Worm (Caenorhabditis elegans) whole organism, late embryonic: ENCODE results near the gene F16G10.8.

ENCODE experiments used
- C08G9.2 ChIP-seq: sonication (generic microtip); optimal IDR thresholded peaks from 2 replicates; lab custom pipeline; 2016; ENCODE audit warnings: mild to moderate bottlenecking, missing genetic modification characterization, moderate library complexity, missing compliant biosample characterization
- C38D4.7 ChIP-seq: fragments of 200-800 bp; sonication (Bioruptor generic); optimal IDR thresholded peaks from 2 replicates; lab custom pipeline; 2018; ENCODE audit warnings: mild to moderate bottlenecking, missing genetic modification characterization, moderate library complexity, missing compliant biosample characterization
- K02D7.2 ChIP-seq: sonication (generic microtip); optimal IDR thresholded peaks from 2 replicates; lab custom pipeline; 2017; ENCODE audit warnings: mild to moderate bottlenecking, missing genetic modification characterization, missing compliant biosample characterization
- K09A11.1 ChIP-seq: sonication (generic microtip); optimal IDR thresholded peaks from 2 replicates; lab custom pipeline; 2017; ENCODE audit warnings: antibody characterized with exemption, mild to moderate bottlenecking, missing genetic modification characterization, missing compliant biosample characterization; ENCODE audit not compliant: insufficient read depth
- T23F11.4 ChIP-seq: fragments of 200-800 bp; sonication (Bioruptor generic); optimal IDR thresholded peaks from 2 replicates; lab custom pipeline; 2018; ENCODE audit warnings: mild to moderate bottlenecking, missing genetic modification characterization, missing compliant biosample characterization
- Y22D7AL.16 ChIP-seq: sonication (generic microtip); optimal IDR thresholded peaks from 2 replicates; lab custom pipeline; 2016; ENCODE audit warnings: missing genetic modification characterization, missing compliant biosample characterization
- ceh-18 ChIP-seq: sonication (generic microtip); optimal IDR thresholded peaks from 2 replicates; lab custom pipeline; 2016; ENCODE audit warnings: missing genetic modification characterization, missing compliant biosample characterization
- ceh-22 ChIP-seq: sonication (generic microtip); optimal IDR thresholded peaks from 2 replicates; lab custom pipeline; 2017; ENCODE audit warnings: missing biosample characterization, missing genetic modification characterization
- ceh-30 ChIP-seq: fragments of 150-350 bp; optimal IDR thresholded peaks from 2 replicates; lab custom pipeline; 2014; ENCODE audit warnings: missing biosample characterization, missing genetic modification characterization
- ceh-34 ChIP-seq: sonication (generic microtip); optimal IDR thresholded peaks from 2 replicates; lab custom pipeline; 2016; ENCODE audit warnings: mild to moderate bottlenecking, missing genetic modification characterization, missing compliant biosample characterization
- ceh-48 ChIP-seq: sonication (generic microtip); optimal IDR thresholded peaks from 2 replicates; lab custom pipeline; 2016; ENCODE audit warnings: missing genetic modification characterization, inconsistent platforms, missing compliant biosample characterization
- ceh-9 ChIP-seq: sonication (generic microtip); optimal IDR thresholded peaks from 2 replicates; lab custom pipeline; 2016; ENCODE audit warnings: mild to moderate bottlenecking, missing genetic modification characterization, inconsistent platforms, missing compliant biosample characterization
- dmd-4 ChIP-seq: sonication (generic microtip); optimal IDR thresholded peaks from 2 replicates; lab custom pipeline; 2016; ENCODE audit warnings: borderline replicate concordance, missing genetic modification characterization, missing compliant biosample characterization
- elt-2 ChIP-seq: sonication (generic microtip); optimal IDR thresholded peaks from 2 replicates; lab custom pipeline; 2016; ENCODE audit warnings: missing genetic modification reagents, missing genetic modification characterization, missing compliant biosample characterization
- ets-4 ChIP-seq: sonication (generic microtip); optimal IDR thresholded peaks from 2 replicates; lab custom pipeline; 2016; ENCODE audit warnings: missing genetic modification characterization, missing compliant biosample characterization
- fax-1 ChIP-seq: sonication (generic microtip); optimal IDR thresholded peaks from 2 replicates; lab custom pipeline; 2016; ENCODE audit warnings: missing genotype, missing genetic modification characterization, missing compliant biosample characterization
- hlh-13 ChIP-seq: fragments of 200-800 bp; sonication (Bioruptor generic); optimal IDR thresholded peaks from 2 replicates; lab custom pipeline; 2018; ENCODE audit warnings: mild to moderate bottlenecking, missing genetic modification characterization, missing compliant biosample characterization
- hlh-15 ChIP-seq: sonication (generic microtip); optimal IDR thresholded peaks from 2 replicates; lab custom pipeline; 2016; ENCODE audit warnings: missing genetic modification characterization, missing compliant biosample characterization
- lim-6 ChIP-seq: sonication (generic microtip); optimal IDR thresholded peaks from 2 replicates; lab custom pipeline; 2016; ENCODE audit warnings: missing genetic modification characterization, missing compliant biosample characterization
- lin-11 ChIP-seq: fragments of 200-800 bp; sonication (Bioruptor generic); optimal IDR thresholded peaks from 2 replicates; lab custom pipeline; 2018; ENCODE audit warnings: mild to moderate bottlenecking, missing genetic modification characterization, missing compliant biosample characterization
- madf-2 ChIP-seq: sonication (generic microtip); optimal IDR thresholded peaks from 2 replicates; lab custom pipeline; 2017; ENCODE audit warnings: missing genetic modification characterization, missing compliant biosample characterization
- mec-3 ChIP-seq: sonication (generic microtip); optimal IDR thresholded peaks from 2 replicates; lab custom pipeline; 2016; ENCODE audit warnings: borderline replicate concordance, missing genetic modification characterization, missing compliant biosample characterization
- nhr-232 ChIP-seq: sonication (generic microtip); optimal IDR thresholded peaks from 2 replicates; lab custom pipeline; 2016; ENCODE audit warnings: missing genetic modification characterization, missing compliant biosample characterization
- pha-4 ChIP-seq: fragments of 150-350 bp; optimal IDR thresholded peaks from 2 replicates; lab custom pipeline; 2018; ENCODE audit warnings: missing biosample characterization, missing genetic modification reagents, missing genetic modification characterization
- pros-1 ChIP-seq: fragments of 150-350 bp; optimal IDR thresholded peaks from 2 replicates; lab custom pipeline; 2014; ENCODE audit warnings: missing biosample characterization, missing genetic modification reagents, missing genetic modification characterization
- ref-2 ChIP-seq: sonication (generic microtip); optimal IDR thresholded peaks from 2 replicates; lab custom pipeline; 2016; ENCODE audit warnings: missing genetic modification characterization, missing compliant biosample characterization
- rnt-1 ChIP-seq: sonication (generic microtip); optimal IDR thresholded peaks from 2 replicates; lab custom pipeline; 2016; ENCODE audit warnings: missing genetic modification characterization, missing compliant biosample characterization
- sdc-2 ChIP-seq: sonication (generic microtip); optimal IDR thresholded peaks from 2 replicates; lab custom pipeline; 2016; ENCODE audit warnings: missing genotype, missing genetic modification characterization, missing compliant biosample characterization
- syd-9 ChIP-seq: sonication (generic microtip); optimal IDR thresholded peaks from 2 replicates; lab custom pipeline; 2016; ENCODE audit warnings: mild to moderate bottlenecking, missing genetic modification characterization, moderate library complexity, missing compliant biosample characterization
- tbx-2 ChIP-seq: sonication (generic microtip); optimal IDR thresholded peaks from 2 replicates; lab custom pipeline; 2016; ENCODE audit warnings: missing genetic modification characterization, missing compliant biosample characterization
- tbx-7 ChIP-seq: sonication (generic microtip); optimal IDR thresholded peaks from 2 replicates; lab custom pipeline; 2016; ENCODE audit warnings: missing genotype, missing genetic modification characterization, missing compliant biosample characterization
- ttx-3 ChIP-seq: sonication (generic microtip); optimal IDR thresholded peaks from 2 replicates; lab custom pipeline; 2016; ENCODE audit warnings: missing genetic modification reagents, missing genetic modification characterization, missing compliant biosample characterization
- unc-3 ChIP-seq, 2 experiments: fragments of 200-800 bp in 1 of 2; sonication (Bioruptor generic) in 1 of 2; sonication (generic microtip) in 1 of 2; conservative IDR thresholded peaks in 1 of 2; optimal IDR thresholded peaks in 1 of 2; 2 replicates each; pipeline versions ENCODE4 v1.3.6 to Lab custom; 2016 to 2022; ENCODE audit warnings: missing compliant biosample characterization in 2 of 2, missing genetic modification characterization in 2 of 2, missing genetic modification reagents in 1 of 2
- unc-42 ChIP-seq: sonication (generic microtip); optimal IDR thresholded peaks from 2 replicates; lab custom pipeline; 2016; ENCODE audit warnings: missing genotype, missing genetic modification characterization, missing compliant biosample characterization
- ztf-16 ChIP-seq: sonication (generic microtip); optimal IDR thresholded peaks from 2 replicates; lab custom pipeline; 2017; ENCODE audit warnings: missing genetic modification characterization, missing compliant biosample characterization

The F16G10.8 gene

DNA sequence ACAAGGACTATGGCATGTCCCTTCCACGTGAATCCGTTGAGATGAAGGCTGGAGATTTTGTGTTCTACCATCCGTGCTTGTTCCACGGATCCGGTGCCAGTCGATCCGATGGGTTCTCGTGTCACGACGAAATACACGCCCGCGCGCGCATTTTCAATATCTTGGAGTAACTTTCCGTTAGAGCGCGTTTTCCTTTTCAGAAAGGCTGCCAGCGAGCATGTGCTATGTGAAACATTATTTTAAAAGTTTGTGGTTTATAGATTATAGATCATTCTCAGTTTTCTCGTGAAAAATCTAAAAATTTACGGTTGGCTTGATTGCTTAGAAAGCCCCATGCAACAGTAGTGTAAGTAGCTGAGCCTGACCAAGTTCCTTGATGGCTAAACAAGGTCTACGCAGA, 35.6 kb upstream of the F16G10.8 start, which contains the start of gene fbxc-20:
fbxc-20 (plus strand) TSS at position 301 of the 400 bp plus-strand sequence.
- no peak for TF ChIP-seq ceh-34 (tag; lab: Kevin White, UChicago)
- no peak for TF ChIP-seq ttx-3
- TF ChIP-seq ets-4 (tag; lab: Kevin White, UChicago) = no peak
- TF ChIP-seq sdc-2 (tag; lab: Kevin White, UChicago) = no peak
- no peak for TF ChIP-seq ztf-16 (tag; lab: Kevin White, UChicago)
- TF ChIP-seq fax-1 (tag; lab: Kevin White, UChicago) = no peak
- TF ChIP-seq unc-3 (GFP tag; conservative IDR thresholded peaks at IDR 0.05; lab: Robert Waterston, UW) = no peak
- no peak for TF ChIP-seq unc-3 (tag; optimal IDR thresholded peaks at IDR 0.05; lab: Kevin White, UChicago)
- TF ChIP-seq dmd-4 (tag; lab: Kevin White, UChicago) = no peak
- TF ChIP-seq C08G9.2 (tag; lab: Kevin White, UChicago) = no peak

DNA sequence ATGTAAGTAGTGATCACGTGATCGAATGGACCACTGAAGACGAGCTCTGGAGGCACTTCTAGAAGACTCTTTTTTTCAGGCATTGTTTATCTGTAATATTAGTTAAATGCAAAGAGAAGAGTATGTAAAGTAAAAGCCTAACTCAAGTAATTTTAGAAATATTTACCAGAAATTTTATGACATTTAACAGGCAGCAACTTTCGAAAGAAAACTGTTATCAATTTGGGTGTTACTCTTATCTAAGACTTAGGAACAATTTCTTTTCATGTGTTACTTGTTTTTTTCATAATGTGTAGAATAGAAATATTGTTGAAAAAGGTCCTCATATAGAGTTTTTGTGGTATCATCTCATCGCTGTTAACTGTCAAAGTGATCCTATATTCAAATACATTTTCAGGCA, 34.7 kb upstream of the F16G10.8 start, which contains the start of the genes F42G2.5 and F42G2.7:
F42G2.5 (minus strand) TSS at position 101 of the 400 bp plus-strand sequence.
F42G2.7 (plus strand) TSS at position 270 of the 400 bp plus-strand sequence.
- TF ChIP-seq K02D7.2 (no peak), ceh-22 (tag; lab: Kevin White, UChicago) (no peak), T23F11.4 (GFP tag; lab: Kevin White, UChicago) (no peak), ceh-18 (no peak), lin-11 (tag; lab: Kevin White, UChicago) (no peak), Y22D7AL.16 (tag; lab: Kevin White, UChicago) (no peak)

DNA sequence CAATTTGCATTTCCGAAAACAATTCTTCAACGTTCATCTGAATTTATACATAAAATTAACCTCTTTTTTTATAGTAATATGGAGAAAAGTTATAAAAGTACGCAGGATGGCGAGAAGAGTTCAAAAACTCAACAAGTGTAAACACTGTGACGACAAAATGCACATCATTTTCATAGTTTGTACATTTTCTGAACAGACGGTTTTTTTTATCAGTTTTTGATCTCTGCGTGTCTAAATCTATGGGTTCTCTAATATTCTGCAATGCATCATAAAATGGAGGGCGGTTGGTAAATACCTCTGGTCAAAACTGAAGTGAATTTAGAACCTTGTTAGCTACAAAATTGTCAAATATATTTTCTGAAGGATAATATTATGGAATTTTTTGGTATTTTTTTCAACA, 32.2 kb upstream of the F16G10.8 start, which contains the start of gene fbxa-4:
fbxa-4 (minus strand) TSS at position 93 of the 400 bp plus-strand sequence.
- TF ChIP-seq nhr-232 (no peak), ceh-48 (tag; lab: Kevin White, UChicago) (no peak), ztf-16 (tag; lab: Kevin White, UChicago) (no peak), syd-9 (tag; lab: Kevin White, UChicago) (no peak), madf-2 (tag; lab: Kevin White, UChicago) (no peak), ref-2 (tag; lab: Kevin White, UChicago) (no peak), ceh-9 (no peak), pha-4 (no peak), tbx-7 (tag; lab: Kevin White, UChicago) (no peak)

DNA sequence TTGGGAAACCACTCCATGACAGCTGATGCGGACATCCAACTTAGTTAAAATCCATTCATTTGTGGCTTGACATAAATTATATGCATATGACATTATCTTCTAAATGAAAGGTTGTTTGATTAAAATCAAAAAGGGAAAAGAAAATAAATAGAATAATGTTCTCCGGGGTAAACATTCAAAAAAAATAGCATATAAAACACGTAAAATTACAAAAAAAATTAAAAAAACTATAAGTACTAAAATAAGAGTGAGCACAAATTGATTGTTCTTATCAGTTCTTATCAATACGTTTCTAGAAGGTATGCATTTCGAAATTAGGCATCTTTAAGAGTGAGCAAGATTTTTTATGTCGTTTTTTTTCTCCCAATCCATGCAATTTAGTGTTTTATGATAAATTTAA, 29.4 kb upstream of the F16G10.8 start, which contains the start of gene fbxa-182:
fbxa-182 (minus strand) TSS at position 101 of the 400 bp plus-strand sequence.
- TF ChIP-seq tbx-2 (tag; lab: Kevin White, UChicago) (no peak), C38D4.7 (GFP tag; lab: Kevin White, UChicago) (no peak), ref-2 (tag; lab: Kevin White, UChicago) (no peak)

DNA sequence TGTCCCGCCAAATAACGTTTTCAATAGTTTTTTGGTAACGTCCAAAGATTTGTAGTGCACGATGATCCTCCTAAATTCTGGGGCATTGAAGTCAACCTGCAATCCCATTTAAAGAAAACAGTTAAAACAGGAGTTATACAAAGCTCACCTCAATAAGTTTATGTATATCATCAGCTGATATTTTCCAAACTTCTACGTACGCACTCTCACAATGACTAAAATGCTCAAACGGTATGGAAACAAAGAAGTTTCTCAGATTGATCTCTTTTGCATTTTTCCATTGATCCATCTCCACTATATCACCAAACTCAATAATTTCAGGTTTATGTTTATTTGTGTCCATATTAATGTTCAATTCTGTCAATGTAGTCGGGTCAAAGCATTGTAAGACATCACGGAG, 28.3 kb upstream of the F16G10.8 start:
- TF ChIP-seq ceh-30 (tag; lab: Kevin White, UChicago) (no peak), mec-3 (tag; lab: Kevin White, UChicago) (no peak), hlh-15 (no peak), K02D7.2 (no peak), unc-42 (tag; lab: Kevin White, UChicago) (no peak), ceh-48 (tag; lab: Kevin White, UChicago) (no peak), rnt-1 (no peak), pros-1 (no peak), lim-6 (tag; lab: Kevin White, UChicago) (no peak), elt-2 (tag; lab: Kevin White, UChicago) (no peak), hlh-13 (no peak), K09A11.1 (tag; lab: Kevin White, UChicago) (no peak)
